Worm (Caenorhabditis elegans): Measurements from ENCODE around the gene Y62H9A.9.

- TF ChIP-seq fkh-10 (GFP tag; optimal IDR thresholded peaks at IDR 0.05) = no peak
- no peak for TF ChIP-seq ceh-22 (tag; optimal IDR thresholded peaks at IDR 0.05)
Observed at ce11 chrX:11898040-11898439, at the start of gene Y62H9A.9.
